Worm (Caenorhabditis elegans): ENCODE results near the gene C04G6.13.

ce11 chrII:5103784-5104457 is 9.9 kb downstream of the C04G6.13 start, which contains the start of the genes C04G6.11 and mpk-2:
- TF ChIP-seq Y55F3AM.14 (GFP tag; optimal IDR thresholded peaks at IDR 0.05) (no peak), mdl-1 (tag; optimal IDR thresholded peaks at IDR 0.05) (no peak), ZK546.5 (tag; optimal IDR thresholded peaks at IDR 0.05) (no peak), unc-62 (GFP tag; optimal IDR thresholded peaks at IDR 0.05) (no peak), alr-1 (tag; optimal IDR thresholded peaks at IDR 0.05) (no peak)
